Worm (Caenorhabditis elegans): ENCODE data around the gene F18C5.10.

Gene F18C5.10

DNA sequence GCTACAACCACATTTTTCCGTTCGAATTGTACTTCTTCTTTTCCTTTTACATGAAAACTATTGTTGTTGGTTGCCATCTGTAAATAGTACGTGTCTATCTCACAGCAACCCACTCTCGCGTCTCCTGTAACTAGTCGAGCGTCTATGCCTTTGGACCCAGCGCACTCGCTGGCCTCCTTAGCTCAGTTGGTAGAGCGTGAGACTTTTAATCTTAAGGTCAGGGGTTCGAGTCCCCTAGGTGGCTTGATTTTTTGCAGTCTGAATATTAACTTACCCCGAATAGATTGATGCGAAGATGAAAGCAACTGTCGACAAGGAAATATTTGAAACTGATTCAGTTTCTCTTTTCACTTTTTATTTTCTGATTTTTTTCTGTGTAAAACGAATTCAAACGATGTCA lies 3.8 kb upstream of the F18C5.10 start, which contains the start of gene mpz-3 (continued):
- TF ChIP-seq ceh-79 (tag; optimal IDR thresholded peaks at IDR 0.05) (no peak), pbrm-1 (GFP tag; IDR thresholded peaks at IDR 0.05) (peak; percentile 44; the same call in 1 of the 2 replicates), attf-5 (GFP tag; optimal IDR thresholded peaks at IDR 0.05) (peak; percentile 30), lir-1 (GFP tag; conservative IDR thresholded peaks at IDR 0.05) (0 out of 2 replicates have a peak, but pooled peaks have one; percentile 14), B0035.1 (tag; optimal IDR thresholded peaks at IDR 0.05) (no peak), nhr-179 (tag; optimal IDR thresholded peaks at IDR 0.05) (no peak), aptf-2 (GFP tag; conservative IDR thresholded peaks at IDR 0.05) (peak; percentile 58; the same call in 1 of the 2 replicates), Y56A3A.18 (GFP tag; IDR thresholded peaks at IDR 0.05) (no peak), him-1 (tag; optimal IDR thresholded peaks at IDR 0.05) (peak; percentile 96), mcd-1 (GFP tag; IDR thresholded peaks at IDR 0.05) (no peak), zfh-2 (GFP tag; conservative IDR thresholded peaks at IDR 0.05) (no peak), dox-1 (GFP tag; IDR thresholded peaks at IDR 0.05) (no peak), egrh-3 (GFP tag; IDR thresholded peaks at IDR 0.05) (no peak), ztf-18 (tag; optimal IDR thresholded peaks at IDR 0.05) (peak; percentile 58), unc-130 (GFP tag; optimal IDR thresholded peaks at IDR 0.05) (no peak), Y67H2A.10 (GFP tag; conservative IDR thresholded peaks at IDR 0.05) (no peak), T07F8.4 (tag; optimal IDR thresholded peaks at IDR 0.05) (peak; percentile 10), ztf-26 (tag; optimal IDR thresholded peaks at IDR 0.05) (peak; percentile 9), tbp1 (GFP tag; optimal IDR thresholded peaks at IDR 0.05) (peak; percentile 96), F52B5.7 (tag; optimal IDR thresholded peaks at IDR 0.05) (no peak), pha-4 (tag; optimal IDR thresholded peaks at IDR 0.05) (no peak), madf-8 (GFP tag; conservative IDR thresholded peaks at IDR 0.05) (peak; percentile 20; the same call in 1 of the 2 replicates), C17E4.6 (GFP tag; IDR thresholded peaks at IDR 0.05) (0 out of 2 replicates have a peak, but pooled peaks have one; percentile 19), sdz-38 (tag; optimal IDR thresholded peaks at IDR 0.05) (no peak), madf-3 (GFP tag; IDR thresholded peaks at IDR 0.05) (no peak), C06A6.2 (GFP tag; conservative IDR thresholded peaks at IDR 0.05) (no peak), die-1 (tag; optimal IDR thresholded peaks at IDR 0.05) (peak; percentile 64), ceh-40 (GFP tag; IDR thresholded peaks at IDR 0.05) (no peak), chd-7 (tag; optimal IDR thresholded peaks at IDR 0.05) (no peak), let-607 (tag; optimal IDR thresholded peaks at IDR 0.05) (no peak), let-526 (GFP tag; IDR thresholded peaks at IDR 0.05) (no peak; the same call in 1 of the 2 replicates), snpc-3.4 (tag; optimal IDR thresholded peaks at IDR 0.05) (peak; percentile 56), D2030.7 (GFP tag; IDR thresholded peaks at IDR 0.05) (peak; percentile 48; the same call in 1 of the 2 replicates), egl-44 (GFP tag; IDR thresholded peaks at IDR 0.05) (0 out of 2 replicates have a peak, but pooled peaks have one; percentile 48), F49E8.2 (tag; optimal IDR thresholded peaks at IDR 0.05; ENCODE audit: insufficient read depth) (peak; percentile 66), mel-28 (tag; optimal IDR thresholded peaks at IDR 0.05; ENCODE audit: borderline replicate concordance) (no peak), zim-3 (tag; optimal IDR thresholded peaks at IDR 0.05) (no peak), Y95B8A.8 (GFP tag; IDR thresholded peaks at IDR 0.05) (no peak), dpff-1 (tag; optimal IDR thresholded peaks at IDR 0.05) (no peak), Y53G8AR.9 (GFP tag; conservative IDR thresholded peaks at IDR 0.05) (no peak), rpc-1 (optimal IDR thresholded peaks at IDR 0.05) (peak; percentile 55), rpc-1 (tag; optimal IDR thresholded peaks at IDR 0.05) (peak; percentile 80), nhr-80 (tag; optimal IDR thresholded peaks at IDR 0.05) (peak; percentile 15), Y53F4B.3 (GFP tag; IDR thresholded peaks at IDR 0.05) (no peak), rec-8 (tag; optimal IDR thresholded peaks at IDR 0.05) (peak in 1 of 2 experiments; percentile 63), F39B2.1 (GFP tag; IDR thresholded peaks at IDR 0.05) (no peak)
